Worm (Caenorhabditis elegans) whole organism, L1 larva: ENCODE measurements around the gene Y66D12A.24.

Experiments
- C04F5.9 ChIP-seq: sonication (generic microtip); optimal IDR thresholded peaks from 2 replicates; lab custom pipeline; 2016; ENCODE audit warnings: missing genetic modification characterization, missing compliant biosample characterization
- C16A3.4 ChIP-seq: fragments of 150-350 bp; optimal IDR thresholded peaks from 2 replicates; lab custom pipeline; 2014; ENCODE audit warnings: missing biosample characterization, missing genetic modification characterization
- F16B12.6 ChIP-seq: fragments of 150-350 bp; optimal IDR thresholded peaks from 2 replicates; lab custom pipeline; 2014; ENCODE audit warnings: missing biosample characterization, missing genetic modification characterization
- Y116A8C.19 ChIP-seq: sonication (generic microtip); optimal IDR thresholded peaks from 2 replicates; lab custom pipeline; 2016; ENCODE audit warnings: missing compliant biosample characterization, missing genetic modification characterization, borderline replicate concordance
- aly-2 ChIP-seq: fragments of 150-350 bp; optimal IDR thresholded peaks from 2 replicates; lab custom pipeline; 2014; ENCODE audit warnings: missing biosample characterization, missing genetic modification characterization
- blmp-1 ChIP-seq: fragments of 150-350 bp; optimal IDR thresholded peaks from 2 replicates; lab custom pipeline; 2014; ENCODE audit warnings: missing biosample characterization, missing genetic modification characterization
- ceh-8 ChIP-seq: fragments of 200-800 bp; sonication (Bioruptor generic); optimal IDR thresholded peaks from 2 replicates; lab custom pipeline; 2018; ENCODE audit warnings: mild to moderate bottlenecking, missing genetic modification characterization, moderate library complexity, missing compliant biosample characterization
- ceh-82 ChIP-seq, 3 experiments: fragments of 150-350 bp in 1 of 3; sonication (generic microtip) in 2 of 3; optimal IDR thresholded peaks; 2 replicates each; lab custom pipeline; 2014 to 2017; ENCODE audit warnings: missing biosample characterization in 3 of 3, missing genetic modification characterization in 3 of 3
- ceh-88 ChIP-seq: fragments of 200-800 bp; sonication (Bioruptor generic); IDR thresholded peaks from 2 replicates; pipeline ENCODE4 v1.3.6; 2022; ENCODE audit warnings: missing genetic modification characterization, missing compliant biosample characterization
- dpl-1 ChIP-seq, 3 experiments: fragments of 150-350 bp in 2 of 3; sonication (generic microtip) in 1 of 3; optimal IDR thresholded peaks; 2 replicates each; lab custom pipeline; 2014 to 2017; ENCODE audit warnings: missing biosample characterization in 3 of 3, missing genetic modification characterization in 3 of 3, missing genetic modification reagents in 3 of 3
- efl-1 ChIP-seq, 4 experiments: fragments of 150-350 bp; optimal IDR thresholded peaks in 3 of 4; peaks in 1 of 4; 1 replicate in 1 of 4; 2 replicates in 3 of 4; lab custom pipeline; 2014; ENCODE audit warnings: missing biosample characterization in 2 of 4, missing genetic modification characterization in 2 of 4, missing genetic modification reagents in 2 of 4
- fkh-4 ChIP-seq: sonication (generic microtip); optimal IDR thresholded peaks from 2 replicates; lab custom pipeline; 2016; ENCODE audit warnings: missing compliant biosample characterization, missing genetic modification characterization, borderline replicate concordance
- hlh-17 ChIP-seq: fragments of 200-800 bp; sonication (Bioruptor generic); optimal IDR thresholded peaks from 2 replicates; lab custom pipeline; 2018; ENCODE audit warnings: missing genetic modification characterization, mild to moderate bottlenecking, missing compliant biosample characterization, moderate library complexity, borderline replicate concordance
- isw-1 ChIP-seq: fragments of 200-800 bp; sonication (Bioruptor generic); IDR thresholded peaks from 2 replicates; pipeline ENCODE4 v1.3.6; 2022; ENCODE audit warnings: missing genetic modification characterization, missing compliant biosample characterization
- lin-14 ChIP-seq: fragments of 200-800 bp; sonication (Bioruptor generic); optimal IDR thresholded peaks from 2 replicates; lab custom pipeline; 2018; ENCODE audit warnings: mild to moderate bottlenecking, missing genetic modification characterization, moderate library complexity, missing compliant biosample characterization
- lir-3 ChIP-seq: sonication (generic microtip); optimal IDR thresholded peaks from 2 replicates; lab custom pipeline; 2016; ENCODE audit warnings: mild to moderate bottlenecking, missing genetic modification characterization, moderate library complexity, missing compliant biosample characterization; ENCODE audit not compliant: poor library complexity
- lsy-2 ChIP-seq, 2 experiments: fragments of 150-350 bp; optimal IDR thresholded peaks; 2 replicates each; lab custom pipeline; 2014; ENCODE audit warnings: missing biosample characterization in 2 of 2, missing genetic modification characterization in 2 of 2
- mdl-1 ChIP-seq, 2 experiments: fragments of 150-350 bp; optimal IDR thresholded peaks; 2 replicates each; lab custom pipeline; 2014 to 2017; ENCODE audit warnings: missing biosample characterization in 2 of 2, missing genetic modification characterization in 2 of 2, inconsistent platforms in 1 of 2
- nhr-12 ChIP-seq: sonication (generic microtip); optimal IDR thresholded peaks from 2 replicates; lab custom pipeline; 2017; ENCODE audit warnings: missing biosample characterization, missing genetic modification characterization
- nhr-71 ChIP-seq: sonication (generic microtip); optimal IDR thresholded peaks from 2 replicates; lab custom pipeline; 2016; ENCODE audit warnings: mild to moderate bottlenecking, missing genetic modification characterization, moderate library complexity, missing compliant biosample characterization
- nhr-77 ChIP-seq: fragments of 150-350 bp; optimal IDR thresholded peaks from 2 replicates; lab custom pipeline; 2014; ENCODE audit warnings: missing biosample characterization, missing genetic modification characterization
- nhr-85 ChIP-seq: sonication (generic microtip); peaks from one replicate; lab custom pipeline; 2016; ENCODE audit warnings: missing genetic modification characterization, inconsistent platforms, missing compliant biosample characterization
- pax-3 ChIP-seq: fragments of 200-800 bp; sonication (Bioruptor generic); optimal IDR thresholded peaks from 2 replicates; lab custom pipeline; 2018; ENCODE audit warnings: mild to moderate bottlenecking, missing genetic modification characterization, moderate library complexity, missing compliant biosample characterization
- rnt-1 ChIP-seq: sonication (generic microtip); optimal IDR thresholded peaks from 2 replicates; lab custom pipeline; 2016; ENCODE audit warnings: mild to moderate bottlenecking, missing genetic modification characterization, moderate library complexity, missing compliant biosample characterization
- snpc-4 ChIP-seq: fragments of 150-350 bp; optimal IDR thresholded peaks from 2 replicates; lab custom pipeline; 2014; ENCODE audit warnings: missing biosample characterization, missing genetic modification characterization
- snu-23 ChIP-seq: sonication (generic microtip); optimal IDR thresholded peaks from 2 replicates; lab custom pipeline; 2016; ENCODE audit warnings: missing genetic modification characterization, missing compliant biosample characterization
- sptf-1 ChIP-seq: fragments of 150-350 bp; optimal IDR thresholded peaks from 2 replicates; lab custom pipeline; 2014; ENCODE audit warnings: missing biosample characterization, missing genetic modification characterization
- unc-130 ChIP-seq: fragments of 150-350 bp; optimal IDR thresholded peaks from 2 replicates; lab custom pipeline; 2017; ENCODE audit warnings: missing biosample characterization, missing genetic modification characterization, inconsistent platforms
- vab-15 ChIP-seq: sonication (generic microtip); optimal IDR thresholded peaks from 2 replicates; lab custom pipeline; 2017; ENCODE audit warnings: missing genotype, mild to moderate bottlenecking, missing genetic modification characterization, missing compliant biosample characterization
- zip-4 ChIP-seq: fragments of 200-800 bp; sonication (Bioruptor generic); optimal IDR thresholded peaks from 2 replicates; lab custom pipeline; 2018; ENCODE audit warnings: mild to moderate bottlenecking, missing genetic modification characterization, moderate library complexity, missing compliant biosample characterization

The Y66D12A.24 gene

DNA sequence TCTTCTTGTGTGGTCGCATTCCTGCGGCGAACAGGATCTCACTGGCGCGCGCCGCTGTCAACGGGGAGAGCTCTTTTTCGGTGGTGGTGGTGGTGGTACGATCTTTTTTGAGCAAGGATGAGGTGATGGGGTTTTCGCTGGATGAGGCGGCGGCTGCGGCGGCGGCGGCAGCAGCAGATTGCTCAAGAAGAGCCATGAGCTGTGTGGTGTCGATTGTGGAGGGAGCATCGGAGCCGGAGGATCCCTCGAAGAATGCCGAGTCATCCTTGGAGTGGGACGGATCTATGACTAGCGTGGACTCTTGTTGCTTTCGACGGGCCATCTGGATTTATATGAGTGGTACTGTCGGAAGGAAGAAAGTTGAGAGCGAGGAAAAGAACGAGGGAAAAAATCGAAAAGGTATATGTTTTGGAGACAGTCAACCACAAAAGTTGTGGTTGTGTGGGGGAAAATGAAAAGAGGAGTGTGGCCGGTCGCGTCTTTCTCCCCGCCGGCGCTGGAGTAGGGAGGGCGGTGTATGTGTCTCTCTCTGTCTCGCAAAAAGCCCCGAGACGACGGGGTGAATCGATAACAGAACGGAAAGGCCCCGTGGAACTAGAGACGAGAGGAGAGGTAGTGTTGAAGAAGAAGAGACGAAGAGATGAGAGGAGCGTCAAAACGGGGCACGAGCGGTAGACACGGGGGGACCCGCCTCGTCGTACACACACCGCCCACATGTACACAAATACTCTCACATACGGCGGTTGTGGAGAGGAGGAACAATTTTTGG lies 30.1 kb upstream of the Y66D12A.24 start:
- no peak for TF ChIP-seq sptf-1 (tag; lab: Kevin White, UChicago)
- no peak for TF ChIP-seq hlh-17
- TF ChIP-seq lin-14 = peak; percentile 53
- no peak for TF ChIP-seq unc-130 (tag; lab: Kevin White, UChicago)
- no peak for TF ChIP-seq snpc-4 (tag; lab: Kevin White, UChicago)
- TF ChIP-seq mdl-1 (tag; optimal IDR thresholded peaks at IDR 0.05; lab: Kevin White, UChicago) = no peak
- no peak for TF ChIP-seq dpl-1 (GFP tag; optimal IDR thresholded peaks at IDR 0.05; lab: Kevin White, UChicago)
- TF ChIP-seq lsy-2 (tag; optimal IDR thresholded peaks at IDR 0.05; lab: Kevin White, UChicago) = peak in 1 of 2 experiments; percentile 1
- TF ChIP-seq ceh-82 (tag; optimal IDR thresholded peaks at IDR 0.05; lab: Kevin White, UChicago) = peak in 1 of 3 experiments; percentile 22
- TF ChIP-seq snu-23 (GFP tag; lab: Kevin White, UChicago) = no peak
- TF ChIP-seq rnt-1 (tag; lab: Kevin White, UChicago) = no peak
- no peak for TF ChIP-seq fkh-4 (tag; lab: Kevin White, UChicago)
- no peak for TF ChIP-seq Y116A8C.19 (tag; lab: Kevin White, UChicago)
- peak; percentile 19 for TF ChIP-seq nhr-71
- TF ChIP-seq blmp-1 (tag; lab: Kevin White, UChicago) = no peak

ce11 chrIII:11467631-11468481 lies 28.8 kb upstream of the Y66D12A.24 start:
- TF ChIP-seq efl-1 (optimal IDR thresholded peaks at IDR 0.05; lab: Kevin White, UChicago) (no peak), efl-1 (GFP tag; optimal IDR thresholded peaks at IDR 0.05 in 1 of 2; lab: Kevin White, UChicago) (peak in 1 of 2 experiments; percentile 90), lin-14 (peak; percentile 55), nhr-77 (peak; percentile 13), nhr-12 (tag; lab: Kevin White, UChicago) (no peak), zip-4 (GFP tag; lab: Kevin White, UChicago) (no peak), ceh-88 (no peak), ceh-8 (GFP tag; lab: Kevin White, UChicago) (peak; percentile 93), ceh-82 (tag; optimal IDR thresholded peaks at IDR 0.05; lab: Kevin White, UChicago) (peak in 2 of 3 experiments; percentile 22 to 26), C04F5.9 (tag; lab: Kevin White, UChicago) (no peak), lir-3 (tag; lab: Kevin White, UChicago) (no peak), mdl-1 (tag; optimal IDR thresholded peaks at IDR 0.05; lab: Kevin White, UChicago) (no peak), isw-1 (no peak), nhr-85 (tag; lab: Kevin White, UChicago) (peak; percentile 68)

DNA sequence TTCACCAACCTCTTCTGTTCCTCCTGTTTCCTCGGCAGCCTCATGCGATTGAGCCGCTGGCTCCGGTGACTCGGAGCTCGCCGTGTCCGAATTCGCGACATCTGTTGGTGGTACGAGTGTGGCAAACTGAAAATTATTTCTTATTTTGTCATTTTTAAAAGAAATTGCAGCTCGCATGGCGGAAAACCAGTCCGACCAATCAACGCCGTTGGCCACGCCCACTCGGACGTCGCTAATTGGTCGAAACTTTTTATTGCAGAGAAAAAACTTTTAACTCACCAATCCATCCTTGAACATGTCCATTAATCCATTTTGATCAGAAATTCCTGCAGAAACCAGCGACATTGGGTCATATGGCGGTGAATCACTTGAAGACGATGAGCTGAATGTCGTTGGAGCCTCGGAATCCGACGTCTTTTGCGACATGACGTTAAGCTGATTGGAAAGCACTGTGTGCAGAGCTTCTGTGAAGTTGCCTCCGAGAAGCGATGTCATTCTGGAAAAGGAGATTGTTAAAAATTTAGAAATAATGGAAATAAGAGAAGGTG lies 26.3 kb upstream of the Y66D12A.24 start, which contains the start of gene bed-2:
TSS of gene bed-2 (minus strand) at position 498 of the 548 bp plus-strand sequence.
- TF ChIP-seq pax-3 (tag; lab: Kevin White, UChicago) = no peak
- TF ChIP-seq, all 84 proteins: peak for 0

- TF ChIP-seq F16B12.6 (tag; lab: Kevin White, UChicago) (peak; percentile 44), aly-2 (tag; lab: Kevin White, UChicago) (no peak), lsy-2 (tag; optimal IDR thresholded peaks at IDR 0.05; lab: Kevin White, UChicago) (peak; percentile 13 to 89)
Observed at ce11 chrIII:11471336-11471735, 25.3 kb upstream of the Y66D12A.24 start.

ce11 chrIII:11472861-11473260 lies 23.8 kb upstream of the Y66D12A.24 start:
- no peak for TF ChIP-seq vab-15 (tag; lab: Kevin White, UChicago)
- TF ChIP-seq nhr-85 (tag; lab: Kevin White, UChicago) = peak; percentile 11
- TF ChIP-seq C16A3.4 (tag; lab: Kevin White, UChicago) = no peak
- TF ChIP-seq F16B12.6 (tag; lab: Kevin White, UChicago) = no peak
